Worm (Caenorhabditis elegans) whole organism, L2 larva: ENCODE data around the gene B0238.9.

ENCODE experiments used
- ZK546.5 ChIP-seq: sonication (generic microtip); optimal IDR thresholded peaks from 2 replicates; lab custom pipeline; 2017; ENCODE audit warnings: missing biosample characterization, missing genetic modification characterization
- blmp-1 ChIP-seq: sonication (generic microtip); optimal IDR thresholded peaks from 2 replicates; lab custom pipeline; 2017; ENCODE audit warnings: missing genetic modification characterization, mild to moderate bottlenecking, missing compliant biosample characterization, antibody characterized with exemption, moderate library complexity; ENCODE audit not compliant: insufficient read depth
- ceh-82 ChIP-seq: fragments of 150-350 bp; optimal IDR thresholded peaks from 2 replicates; lab custom pipeline; 2014; ENCODE audit warnings: missing biosample characterization, missing genetic modification characterization
- fos-1 ChIP-seq: fragments of 150-350 bp; optimal IDR thresholded peaks from 2 replicates; lab custom pipeline; 2014; ENCODE audit warnings: missing biosample characterization, missing genetic modification characterization
- lin-39 ChIP-seq: fragments of 150-350 bp; optimal IDR thresholded peaks from 2 replicates; lab custom pipeline; 2014; ENCODE audit warnings: missing biosample characterization, missing genetic modification reagents, missing genetic modification characterization
- sma-9 ChIP-seq, 2 experiments: fragments of 150-350 bp in 1 of 2; sonication (generic microtip) in 1 of 2; optimal IDR thresholded peaks; 2 replicates each; lab custom pipeline; 2014 to 2016; ENCODE audit warnings: missing genetic modification characterization in 2 of 2, mild to moderate bottlenecking in 1 of 2, missing biosample characterization in 1 of 2, missing compliant biosample characterization in 1 of 2, missing genetic modification reagents in 1 of 2, moderate library complexity in 1 of 2
- ztf-11 ChIP-seq: sonication (generic microtip); optimal IDR thresholded peaks from 2 replicates; lab custom pipeline; 2017; ENCODE audit warnings: missing biosample characterization, missing genetic modification characterization

- TF ChIP-seq lin-39 (no peak), blmp-1 (tag; lab: Kevin White, UChicago) (no peak), fos-1 (tag; lab: Kevin White, UChicago) (no peak), sma-9 (GFP tag; optimal IDR thresholded peaks at IDR 0.05; lab: Kevin White, UChicago) (no peak), sma-9 (tag; optimal IDR thresholded peaks at IDR 0.05; lab: Kevin White, UChicago) (no peak), ceh-82 (tag; lab: Kevin White, UChicago) (no peak), ZK546.5 (tag; lab: Kevin White, UChicago) (no peak), ztf-11 (tag; lab: Kevin White, UChicago) (no peak)
Observed at ce11 chrV:5273770-5274169, 4.1 kb downstream of the B0238.9 start, which contains the start of gene natc-2.
